Worm (Caenorhabditis elegans): Measurements from ENCODE around the gene irld-57.

irld-57 gene

ce11 chrV:15766122-15766594, 39.6 kb upstream of the irld-57 start, which contains the start of the genes haf-3 and F57A10.2 (continued):
- TF ChIP-seq attf-5 (GFP tag; optimal IDR thresholded peaks at IDR 0.05) (peak; percentile 50), cebp-2 (GFP tag; IDR thresholded peaks at IDR 0.05) (no peak), K11D2.4 (GFP tag; IDR thresholded peaks at IDR 0.05) (peak; percentile 81), ets-4 (GFP tag; optimal IDR thresholded peaks at IDR 0.05) (no peak), attf-3 (GFP tag; conservative IDR thresholded peaks at IDR 0.05) (peak; percentile 70), ceh-100 (GFP tag; IDR thresholded peaks at IDR 0.05) (peak; percentile 86), nhr-120 (GFP tag; IDR thresholded peaks at IDR 0.05) (no peak), ccch-3 (GFP tag; optimal IDR thresholded peaks at IDR 0.05) (no peak), repo-1 (tag; optimal IDR thresholded peaks at IDR 0.05) (peak; percentile 70), cebp-1 (GFP tag; IDR thresholded peaks at IDR 0.05) (no peak), cebp-1 (tag; optimal IDR thresholded peaks at IDR 0.05) (peak; percentile 81), sdz-38 (tag; optimal IDR thresholded peaks at IDR 0.05) (no peak), egrh-3 (GFP tag; IDR thresholded peaks at IDR 0.05) (no peak), efl-1 (GFP tag; optimal IDR thresholded peaks at IDR 0.05) (peak; percentile 90), unc-130 (GFP tag; optimal IDR thresholded peaks at IDR 0.05) (no peak), nfya-2 (GFP tag; IDR thresholded peaks at IDR 0.05) (no peak), sea-2 (GFP tag; IDR thresholded peaks at IDR 0.05) (no peak), C17E4.6 (GFP tag; IDR thresholded peaks at IDR 0.05) (no peak), ztf-26 (tag; optimal IDR thresholded peaks at IDR 0.05) (peak; percentile 51), ztf-28 (GFP tag; IDR thresholded peaks at IDR 0.05) (no peak), ama-1 (optimal IDR thresholded peaks at IDR 0.05) (no peak), ama-1 (GFP tag; optimal IDR thresholded peaks at IDR 0.05) (no peak), hmg-20 (GFP tag; IDR thresholded peaks at IDR 0.05) (peak; percentile 75; the same call in 1 of the 2 replicates), tlf-1 (GFP tag; optimal IDR thresholded peaks at IDR 0.05) (peak; percentile 88), B0261.1 (tag; optimal IDR thresholded peaks at IDR 0.05) (peak; percentile 34), dpl-1 (GFP tag; optimal IDR thresholded peaks at IDR 0.05) (peak; percentile 97), let-607 (tag; optimal IDR thresholded peaks at IDR 0.05) (peak in 1 of 2 experiments; percentile 71), hmg-1.2 (GFP tag; IDR thresholded peaks at IDR 0.05) (peak; percentile 57), somi-1 (GFP tag; optimal IDR thresholded peaks at IDR 0.05) (peak; percentile 31), ceh-79 (tag; optimal IDR thresholded peaks at IDR 0.05) (no peak), madf-8 (GFP tag; conservative IDR thresholded peaks at IDR 0.05) (peak; percentile 62), die-1 (tag; optimal IDR thresholded peaks at IDR 0.05) (no peak), F39B2.1 (GFP tag; IDR thresholded peaks at IDR 0.05) (0 out of 2 replicates have a peak, but pooled peaks have one; percentile 45), ztf-6 (GFP tag; IDR thresholded peaks at IDR 0.05) (no peak), ceh-27 (GFP tag; optimal IDR thresholded peaks at IDR 0.05) (peak; percentile 65), bed-1 (GFP tag; IDR thresholded peaks at IDR 0.05) (no peak), T26A5.8 (tag; optimal IDR thresholded peaks at IDR 0.05) (no peak), K12H6.12 (tag; optimal IDR thresholded peaks at IDR 0.05) (peak; percentile 60), F57C9.4 (tag; optimal IDR thresholded peaks at IDR 0.05) (no peak), C06A6.2 (GFP tag; conservative IDR thresholded peaks at IDR 0.05) (peak; percentile 75), T07F8.4 (tag; optimal IDR thresholded peaks at IDR 0.05) (no peak), ztf-25 (GFP tag; IDR thresholded peaks at IDR 0.05) (no peak), gei-17 (GFP tag; optimal IDR thresholded peaks at IDR 0.05) (peak; percentile 48), chd-7 (tag; optimal IDR thresholded peaks at IDR 0.05) (peak; percentile 38), Y79H2A.3 (GFP tag; conservative IDR thresholded peaks at IDR 0.05) (no peak), madf-10 (tag; optimal IDR thresholded peaks at IDR 0.05) (peak; percentile 38), lsy-27 (tag; optimal IDR thresholded peaks at IDR 0.05; ENCODE audit: borderline replicate concordance, insufficient read depth) (no peak), ztf-18 (tag; optimal IDR thresholded peaks at IDR 0.05) (peak; percentile 98), mel-28 (tag; optimal IDR thresholded peaks at IDR 0.05; ENCODE audit: borderline replicate concordance) (no peak), nfyb-1 (GFP tag; IDR thresholded peaks at IDR 0.05) (peak; percentile 92)

Data from whole organism, young adult.